Fruit fly (Drosophila melanogaster): ENCODE results near the gene CG7102.

The CG7102 gene

dm6 chr2L:7901833-7902232 is 14.5 kb upstream of the CG7102 start:
- TF ChIP-seq Rel (GFP tag; optimal IDR thresholded peaks at IDR 0.05), result no peak
- no peak for TF ChIP-seq Rel (tag; optimal IDR thresholded peaks at IDR 0.05)
- TF ChIP-seq CG9705 (GFP tag; optimal IDR thresholded peaks at IDR 0.05), result no peak
- TF ChIP-seq Myc (optimal IDR thresholded peaks at IDR 0.05), result no peak
- TF ChIP-seq Hr83 (GFP tag; optimal IDR thresholded peaks at IDR 0.05; ENCODE audit: poor library complexity, severe bottlenecking), result no peak

dm6 chr2L:7899949-7900348 is 12.6 kb upstream of the CG7102 start:
- TF ChIP-seq brk (GFP tag; optimal IDR thresholded peaks at IDR 0.05) (peak; percentile 7), Hnf4 (GFP tag; optimal IDR thresholded peaks at IDR 0.05) (peak; percentile 65), psq (GFP tag; optimal IDR thresholded peaks at IDR 0.05) (peak; percentile 62), Vsx2 (GFP tag; optimal IDR thresholded peaks at IDR 0.05; ENCODE audit: partially characterized antibody) (no peak), Myc (optimal IDR thresholded peaks at IDR 0.05) (no peak), woc (GFP tag; optimal IDR thresholded peaks at IDR 0.05) (peak; percentile 37), Hr78 (GFP tag; optimal IDR thresholded peaks at IDR 0.05) (no peak), Sp1 (GFP tag; optimal IDR thresholded peaks at IDR 0.05) (peak; percentile 79), GATAd (GFP tag; optimal IDR thresholded peaks at IDR 0.05) (no peak), sage (GFP tag; optimal IDR thresholded peaks at IDR 0.05) (peak; percentile 33), CG32264 (GFP tag; optimal IDR thresholded peaks at IDR 0.05) (peak; percentile 58), Dfd (GFP tag; optimal IDR thresholded peaks at IDR 0.05) (no peak), CrebA (GFP tag; optimal IDR thresholded peaks at IDR 0.05; ENCODE audit: borderline replicate concordance) (no peak), ey (GFP tag; optimal IDR thresholded peaks at IDR 0.05) (peak; percentile 62), sv (GFP tag; optimal IDR thresholded peaks at IDR 0.05) (no peak), CG9705 (GFP tag; optimal IDR thresholded peaks at IDR 0.05) (peak; percentile 23), N (GFP tag; optimal IDR thresholded peaks at IDR 0.05) (no peak), Jra (GFP tag; optimal IDR thresholded peaks at IDR 0.05) (no peak), OdsH (GFP tag; optimal IDR thresholded peaks at IDR 0.05) (peak; percentile 63), rgr (GFP tag; optimal IDR thresholded peaks at IDR 0.05) (peak; percentile 60), usp (GFP tag; optimal IDR thresholded peaks at IDR 0.05) (no peak), br (GFP tag; optimal IDR thresholded peaks at IDR 0.05) (peak; percentile 73), tai (GFP tag; optimal IDR thresholded peaks at IDR 0.05) (no peak), fru (GFP tag; optimal IDR thresholded peaks at IDR 0.05) (peak; percentile 81), jim (GFP tag; optimal IDR thresholded peaks at IDR 0.05) (no peak), h (GFP tag; optimal IDR thresholded peaks at IDR 0.05) (peak; percentile 82), HLH106 (tag; optimal IDR thresholded peaks at IDR 0.05) (peak; percentile 81), Dif (GFP tag; optimal IDR thresholded peaks at IDR 0.05; ENCODE audit: partially characterized antibody) (no peak), Rel (GFP tag; optimal IDR thresholded peaks at IDR 0.05) (no peak), Rel (tag; optimal IDR thresholded peaks at IDR 0.05) (peak; percentile 7), foxo (GFP tag; optimal IDR thresholded peaks at IDR 0.05) (peak; percentile 34 to 66), pan (optimal IDR thresholded peaks at IDR 0.05) (no peak), dmrt93B (GFP tag; optimal IDR thresholded peaks at IDR 0.05) (peak; percentile 47), Mio (GFP tag; optimal IDR thresholded peaks at IDR 0.05) (no peak)

DNA sequence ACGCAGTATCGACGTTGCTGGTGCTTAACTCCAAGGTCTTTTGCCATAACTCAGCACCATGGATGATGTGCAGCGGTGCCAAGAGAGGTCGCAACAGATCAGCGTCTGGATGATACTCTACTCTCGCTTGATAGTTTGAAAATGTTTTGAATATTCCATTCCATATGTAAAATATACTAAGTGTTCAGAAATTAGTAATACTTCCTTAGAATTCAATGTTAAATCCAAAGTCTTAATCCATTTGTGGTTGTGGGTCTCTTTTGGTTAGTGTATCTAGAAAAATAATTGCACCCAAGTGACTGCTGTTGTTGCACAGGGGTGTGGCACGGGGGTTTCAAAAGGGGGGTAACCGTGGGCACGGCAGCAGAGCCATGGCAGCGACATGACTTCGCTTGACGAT is 11.8 kb upstream of the CG7102 start:
- TF ChIP-seq h (GFP tag; optimal IDR thresholded peaks at IDR 0.05), result peak; percentile 13
- TF ChIP-seq br (GFP tag; optimal IDR thresholded peaks at IDR 0.05), result no peak
- no peak for TF ChIP-seq GATAd (GFP tag; optimal IDR thresholded peaks at IDR 0.05)
- no peak for TF ChIP-seq Hr83 (GFP tag; optimal IDR thresholded peaks at IDR 0.05; ENCODE audit: poor library complexity, severe bottlenecking)
- no peak for TF ChIP-seq Hr78 (GFP tag; optimal IDR thresholded peaks at IDR 0.05)
- no peak for TF ChIP-seq pan (optimal IDR thresholded peaks at IDR 0.05)
- peak; percentile 0 for TF ChIP-seq HLH106 (tag; optimal IDR thresholded peaks at IDR 0.05)
- no peak for TF ChIP-seq Dfd (GFP tag; optimal IDR thresholded peaks at IDR 0.05)
- TF ChIP-seq dmrt93B (GFP tag; optimal IDR thresholded peaks at IDR 0.05), result no peak
- TF ChIP-seq Sp1 (GFP tag; optimal IDR thresholded peaks at IDR 0.05), result no peak
- TF ChIP-seq Rel (GFP tag; optimal IDR thresholded peaks at IDR 0.05), result no peak
- no peak for TF ChIP-seq Rel (tag; optimal IDR thresholded peaks at IDR 0.05)
- TF ChIP-seq tai (GFP tag; optimal IDR thresholded peaks at IDR 0.05), result no peak
- no peak for TF ChIP-seq dl (GFP tag; optimal IDR thresholded peaks at IDR 0.05; ENCODE audit: insufficient read depth in 1 of 2, partially characterized antibody in 2 of 2)
- no peak for TF ChIP-seq Vsx2 (GFP tag; optimal IDR thresholded peaks at IDR 0.05; ENCODE audit: partially characterized antibody)
- no peak for TF ChIP-seq CrebA (GFP tag; optimal IDR thresholded peaks at IDR 0.05; ENCODE audit: borderline replicate concordance)
- peak; percentile 30 for TF ChIP-seq ey (GFP tag; optimal IDR thresholded peaks at IDR 0.05)
- TF ChIP-seq OdsH (GFP tag; optimal IDR thresholded peaks at IDR 0.05), result no peak
- no peak for TF ChIP-seq Jra (GFP tag; optimal IDR thresholded peaks at IDR 0.05)
- no peak for TF ChIP-seq fru (GFP tag; optimal IDR thresholded peaks at IDR 0.05)
- peak; percentile 36 for TF ChIP-seq woc (GFP tag; optimal IDR thresholded peaks at IDR 0.05)
- TF ChIP-seq dsf (GFP tag; optimal IDR thresholded peaks at IDR 0.05; ENCODE audit: borderline replicate concordance), result no peak
- TF ChIP-seq brk (GFP tag; optimal IDR thresholded peaks at IDR 0.05), result no peak
- no peak for TF ChIP-seq sage (GFP tag; optimal IDR thresholded peaks at IDR 0.05)
- no peak for TF ChIP-seq Mio (GFP tag; optimal IDR thresholded peaks at IDR 0.05)
- no peak for TF ChIP-seq Dif (GFP tag; optimal IDR thresholded peaks at IDR 0.05; ENCODE audit: partially characterized antibody)
- no peak for TF ChIP-seq Hnf4 (GFP tag; optimal IDR thresholded peaks at IDR 0.05)
- no peak for TF ChIP-seq lola (GFP tag; optimal IDR thresholded peaks at IDR 0.05)
- no peak for TF ChIP-seq jim (GFP tag; optimal IDR thresholded peaks at IDR 0.05)
- TF ChIP-seq psq (GFP tag; optimal IDR thresholded peaks at IDR 0.05), result no peak
- TF ChIP-seq CG32264 (GFP tag; optimal IDR thresholded peaks at IDR 0.05), result no peak
- TF ChIP-seq N (GFP tag; optimal IDR thresholded peaks at IDR 0.05), result no peak

All from whole organism, wandering third instar larva.